Fruit fly (Drosophila melanogaster) whole organism, embryonic: ENCODE data around the gene CG17732.

Experiments
- BEAF-32 ChIP-seq: fragments of 200-800 bp; sonication (Bioruptor generic); optimal IDR thresholded peaks from 3 replicates; lab custom pipeline; 2017; ENCODE audit warnings: missing biosample characterization, missing genetic modification characterization, mild to moderate bottlenecking, moderate library complexity, missing genetic modification reagents
- CG1024 ChIP-seq: fragments of 200-800 bp; sonication (Bioruptor generic); IDR thresholded peaks from 2 replicates; pipeline ENCODE4 v1.3.6; 2022; ENCODE audit warnings: missing biosample characterization, missing genetic modification characterization
- CG10274 ChIP-seq: fragments of 200-800 bp; sonication (Bioruptor generic); optimal IDR thresholded peaks from 3 replicates; lab custom pipeline; 2017; ENCODE audit warnings: missing biosample characterization, mild to moderate bottlenecking, missing genetic modification characterization
- CG11560 ChIP-seq: fragments of 200-800 bp; sonication (Bioruptor generic); IDR thresholded peaks from 3 replicates; pipeline ENCODE4 v1.3.6; 2022; ENCODE audit warnings: missing biosample characterization, missing genetic modification characterization
- CG11723 ChIP-seq: fragments of 200-800 bp; sonication (Bioruptor generic); optimal IDR thresholded peaks from 2 replicates; lab custom pipeline; 2017; ENCODE audit warnings: missing biosample characterization, mild to moderate bottlenecking, missing genetic modification characterization
- CG12299 ChIP-seq: fragments of 200-800 bp; sonication (Bioruptor generic); optimal IDR thresholded peaks from 2 replicates; lab custom pipeline; 2018; ENCODE audit warnings: missing biosample characterization, mild to moderate bottlenecking, missing genetic modification characterization
- CG12659 ChIP-seq: fragments of 200-800 bp; sonication (Bioruptor generic); optimal IDR thresholded peaks from 3 replicates; lab custom pipeline; 2017; ENCODE audit warnings: mild to moderate bottlenecking, missing biosample characterization, missing genetic modification reagents, missing genetic modification characterization
- CG13894 ChIP-seq: fragments of 200-800 bp; sonication (Bioruptor generic); optimal IDR thresholded peaks from 3 replicates; lab custom pipeline; 2018; ENCODE audit warnings: missing biosample characterization, mild to moderate bottlenecking, missing genetic modification characterization, moderate library complexity
- CG14710 ChIP-seq: fragments of 200-800 bp; sonication (Bioruptor generic); optimal IDR thresholded peaks from 3 replicates; lab custom pipeline; 2019; ENCODE audit warnings: missing biosample characterization, mild to moderate bottlenecking, missing genetic modification characterization, moderate library complexity
- CG15514 ChIP-seq: fragments of 200-800 bp; sonication (Bioruptor generic); optimal IDR thresholded peaks from 3 replicates; lab custom pipeline; 2017; ENCODE audit warnings: missing biosample characterization, missing genetic modification characterization, mild to moderate bottlenecking, moderate library complexity, missing genetic modification reagents
- CG1603 ChIP-seq: fragments of 200-800 bp; sonication (Bioruptor generic); optimal IDR thresholded peaks from 2 replicates; lab custom pipeline; 2019; ENCODE audit warnings: missing biosample characterization, mild to moderate bottlenecking, missing genetic modification characterization, moderate library complexity
- CG17802 ChIP-seq: fragments of 200-800 bp; sonication (Bioruptor generic); optimal IDR thresholded peaks from 2 replicates; lab custom pipeline; 2018; ENCODE audit warnings: missing biosample characterization, mild to moderate bottlenecking, missing genetic modification characterization, moderate library complexity
- CG17829 ChIP-seq: fragments of 200-800 bp; optimal IDR thresholded peaks from 2 replicates; lab custom pipeline; 2019; ENCODE audit warnings: missing biosample characterization, mild to moderate bottlenecking, missing genetic modification characterization, moderate library complexity
- CG17912 ChIP-seq: fragments of 200-800 bp; sonication (Bioruptor generic); optimal IDR thresholded peaks from 2 replicates; lab custom pipeline; 2018; ENCODE audit warnings: missing biosample characterization, mild to moderate bottlenecking, missing genetic modification characterization
- CG18619 ChIP-seq: fragments of 200-800 bp; sonication (Bioruptor generic); optimal IDR thresholded peaks from 3 replicates; lab custom pipeline; 2017; ENCODE audit warnings: missing biosample characterization, mild to moderate bottlenecking, missing genetic modification characterization
- CG2116 ChIP-seq: fragments of 200-800 bp; sonication (Bioruptor generic); optimal IDR thresholded peaks from 3 replicates; lab custom pipeline; 2018; ENCODE audit warnings: missing biosample characterization, mild to moderate bottlenecking, missing genetic modification characterization
- CG30020 ChIP-seq: fragments of 200-800 bp; optimal IDR thresholded peaks from 2 replicates; lab custom pipeline; 2019; ENCODE audit warnings: missing biosample characterization, mild to moderate bottlenecking, missing genetic modification characterization, moderate library complexity
- CG33557 ChIP-seq: fragments of 200-800 bp; sonication (Bioruptor generic); optimal IDR thresholded peaks from 2 replicates; lab custom pipeline; 2019; ENCODE audit warnings: missing biosample characterization, mild to moderate bottlenecking, missing genetic modification characterization, moderate library complexity
- CG4617 ChIP-seq: fragments of 200-800 bp; sonication (Bioruptor generic); optimal IDR thresholded peaks from 3 replicates; lab custom pipeline; 2016; ENCODE audit warnings: missing biosample characterization, missing genetic modification characterization, borderline replicate concordance
- CG6254 ChIP-seq: fragments of 200-800 bp; sonication (Bioruptor generic); optimal IDR thresholded peaks from 3 replicates; lab custom pipeline; 2017; ENCODE audit warnings: mild to moderate bottlenecking, missing biosample characterization, missing genetic modification reagents, missing genetic modification characterization
- CG7556 ChIP-seq: fragments of 200-800 bp; sonication (Bioruptor generic); optimal IDR thresholded peaks from 2 replicates; lab custom pipeline; 2017; ENCODE audit warnings: missing biosample characterization, mild to moderate bottlenecking, missing genetic modification characterization
- CG8290 ChIP-seq, 3 experiments: fragments of 200-800 bp; sonication (Bioruptor generic); optimal IDR thresholded peaks; 2 replicates each; lab custom pipeline; 2016 to 2019; ENCODE audit warnings: missing biosample characterization in 3 of 3, missing genetic modification characterization in 3 of 3, mild to moderate bottlenecking in 2 of 3, moderate library complexity in 1 of 3
- CG9817 ChIP-seq: fragments of 200-800 bp; sonication (Bioruptor generic); optimal IDR thresholded peaks from 2 replicates; lab custom pipeline; 2018; ENCODE audit warnings: missing biosample characterization, mild to moderate bottlenecking, missing genetic modification characterization, moderate library complexity
- Dll ChIP-seq: fragments of 200-800 bp; sonication (Bioruptor generic); IDR thresholded peaks from 4 replicates; pipeline ENCODE4 v1.3.6; 2022; ENCODE audit warnings: missing biosample characterization, missing genetic modification characterization; ENCODE audit not compliant: partially characterized antibody
- Dp ChIP-seq: fragments of 200-800 bp; sonication (Bioruptor generic); optimal IDR thresholded peaks from 2 replicates; lab custom pipeline; 2018; ENCODE audit warnings: missing biosample characterization, mild to moderate bottlenecking, missing genetic modification characterization, moderate library complexity
- Dref ChIP-seq: fragments of 200-800 bp; sonication (Bioruptor generic); IDR thresholded peaks from 2 replicates; pipeline ENCODE4 v1.3.6; 2022; ENCODE audit warnings: missing biosample characterization, missing genetic modification characterization
- Drgx ChIP-seq: fragments of 200-800 bp; sonication (Bioruptor generic); IDR thresholded peaks from 2 replicates; pipeline ENCODE4 v1.3.6; 2022; ENCODE audit warnings: missing biosample characterization, missing genetic modification characterization
- MBD-R2 ChIP-seq: fragments of 200-800 bp; sonication (Bioruptor generic); IDR thresholded peaks from 2 replicates; pipeline ENCODE4 v1.3.6; 2022; ENCODE audit warnings: missing biosample characterization, missing genetic modification characterization
- MESR4 ChIP-seq: fragments of 200-800 bp; sonication (Bioruptor generic); optimal IDR thresholded peaks from 2 replicates; lab custom pipeline; 2018; ENCODE audit warnings: missing biosample characterization, mild to moderate bottlenecking, missing genetic modification characterization, moderate library complexity
- Med ChIP-seq: fragments of 200-800 bp; sonication (Bioruptor generic); peaks from one replicate; lab custom pipeline; 2016; ENCODE audit warnings: missing biosample characterization, missing genetic modification characterization, mild to moderate bottlenecking, inconsistent platforms, moderate library complexity
- Neu2 ChIP-seq: fragments of 200-800 bp; sonication (Bioruptor generic); optimal IDR thresholded peaks from 3 replicates; lab custom pipeline; 2016; ENCODE audit warnings: missing biosample characterization, missing genetic modification characterization, borderline replicate concordance
- Pdp1 ChIP-seq, 2 experiments: fragments of 200-800 bp; sonication (Bioruptor generic); optimal IDR thresholded peaks; 3 replicates each; lab custom pipeline; 2016; ENCODE audit warnings: missing biosample characterization in 2 of 2, missing genetic modification characterization in 2 of 2, mild to moderate bottlenecking in 1 of 2, moderate library complexity in 1 of 2
- Scr ChIP-seq: fragments of 200-800 bp; sonication (Bioruptor generic); IDR thresholded peaks from 2 replicates; pipeline ENCODE4 v1.3.6; 2022; ENCODE audit warnings: missing biosample characterization, missing genetic modification characterization; ENCODE audit not compliant: partially characterized antibody
- YL-1 ChIP-seq: fragments of 200-800 bp; sonication (Bioruptor generic); optimal IDR thresholded peaks from 3 replicates; lab custom pipeline; 2017; ENCODE audit warnings: missing biosample characterization, mild to moderate bottlenecking, missing genetic modification characterization
- al ChIP-seq: fragments of 200-800 bp; sonication (Bioruptor generic); IDR thresholded peaks from 2 replicates; pipeline ENCODE4 v1.3.6; 2022; ENCODE audit warnings: missing biosample characterization, missing genetic modification characterization
- dmrt11E ChIP-seq: fragments of 200-800 bp; sonication (Bioruptor generic); optimal IDR thresholded peaks from 3 replicates; lab custom pipeline; 2018; ENCODE audit warnings: missing biosample characterization, mild to moderate bottlenecking, missing genetic modification characterization, moderate library complexity
- insv ChIP-seq, 2 experiments: fragments of 200-800 bp; sonication (Bioruptor generic); optimal IDR thresholded peaks; 3 replicates each; lab custom pipeline; 2016 to 2018; ENCODE audit warnings: missing biosample characterization in 2 of 2, missing genetic modification characterization in 2 of 2
- jigr1 ChIP-seq: fragments of 200-800 bp; sonication (Bioruptor generic); IDR thresholded peaks from 3 replicates; pipeline ENCODE4 v1.3.6; 2022; ENCODE audit warnings: missing biosample characterization, missing genetic modification characterization
- jumu ChIP-seq: fragments of 200-800 bp; sonication (Bioruptor generic); optimal IDR thresholded peaks from 3 replicates; lab custom pipeline; 2016; ENCODE audit warnings: missing biosample characterization, missing genetic modification characterization
- nmo ChIP-seq: fragments of 200-800 bp; sonication (Bioruptor generic); optimal IDR thresholded peaks from 2 replicates; lab custom pipeline; 2018; ENCODE audit warnings: missing biosample characterization, mild to moderate bottlenecking, missing genetic modification characterization, moderate library complexity
- onecut ChIP-seq: fragments of 200-800 bp; sonication (Bioruptor generic); IDR thresholded peaks from 2 replicates; pipeline ENCODE4 v1.3.6; 2022; ENCODE audit warnings: missing biosample characterization, missing genetic modification characterization
- pfk ChIP-seq: fragments of 200-800 bp; sonication (Bioruptor generic); optimal IDR thresholded peaks from 2 replicates; lab custom pipeline; 2018; ENCODE audit warnings: missing biosample characterization, mild to moderate bottlenecking, missing genetic modification characterization, moderate library complexity
- row ChIP-seq: fragments of 200-800 bp; sonication (Bioruptor generic); IDR thresholded peaks from 3 replicates; pipeline ENCODE4 v1.3.6; 2022; ENCODE audit warnings: missing biosample characterization, missing genetic modification characterization
- stwl ChIP-seq: fragments of 200-800 bp; sonication (Bioruptor generic); optimal IDR thresholded peaks from 3 replicates; lab custom pipeline; 2018; ENCODE audit warnings: missing biosample characterization, mild to moderate bottlenecking, missing genetic modification characterization, moderate library complexity
- ttk ChIP-seq: fragments of 200-800 bp; sonication (Bioruptor generic); IDR thresholded peaks from 2 replicates; pipeline ENCODE4 v2.1.2; 2022; ENCODE audit warnings: missing biosample characterization, missing genetic modification characterization
- vvl ChIP-seq: fragments of 200-800 bp; sonication (Bioruptor generic); IDR thresholded peaks from 2 replicates; pipeline ENCODE4 v1.3.6; 2022; ENCODE audit warnings: missing biosample characterization, missing genetic modification characterization
- zen ChIP-seq: fragments of 200-800 bp; sonication (Bioruptor generic); optimal IDR thresholded peaks from 3 replicates; lab custom pipeline; 2018; ENCODE audit warnings: missing biosample characterization, mild to moderate bottlenecking, missing genetic modification characterization, moderate library complexity

The CG17732 gene

DNA sequence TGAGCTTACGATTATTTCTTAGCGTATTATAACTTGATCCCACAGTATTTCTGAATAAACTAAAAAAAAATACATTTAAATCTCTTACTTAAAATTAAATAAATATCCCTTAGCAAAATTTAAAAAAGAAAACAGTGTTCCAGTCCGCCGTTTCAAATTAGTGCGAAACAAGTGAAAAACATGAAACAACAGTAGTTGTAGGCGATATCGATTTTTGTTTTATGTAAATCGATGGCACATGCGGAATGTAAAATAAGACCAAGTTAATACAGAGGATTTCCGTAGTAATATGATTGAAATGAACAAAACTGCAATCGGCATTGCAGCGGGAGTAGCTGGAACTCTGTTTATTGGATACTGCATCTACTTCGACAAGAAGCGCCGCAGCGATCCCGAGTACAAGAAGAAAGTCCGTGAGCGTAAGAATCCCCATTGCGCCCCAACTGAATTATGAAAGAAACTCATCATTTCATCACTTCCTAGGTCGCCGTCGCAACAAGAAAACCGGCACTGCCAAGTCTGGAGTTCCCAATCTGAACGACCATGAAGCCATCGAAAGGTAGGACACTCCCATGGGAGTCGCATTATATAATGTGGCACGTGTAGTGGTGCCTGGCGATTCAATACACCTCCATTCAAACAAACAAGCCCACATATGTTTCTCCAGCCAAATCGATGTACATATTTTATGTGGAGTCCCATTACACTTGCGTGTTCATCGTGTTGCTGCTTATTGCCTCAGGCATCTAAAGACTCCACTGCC, 19.6 kb downstream of the CG17732 start:
- peak; percentile 43 for TF ChIP-seq YL-1
- TF ChIP-seq CG4617 (GFP tag; lab: Kevin White, UChicago): peak; percentile 62
- TF ChIP-seq CG14710 (tag; lab: Kevin White, UChicago): peak; percentile 17
- peak; percentile 55 for TF ChIP-seq row (GFP tag; lab: Robert Waterston, UW)
- no peak for TF ChIP-seq jumu (GFP tag; lab: Kevin White, UChicago)
- TF ChIP-seq BEAF-32 (GFP tag; lab: Kevin White, UChicago): peak; percentile 40
- TF ChIP-seq al (GFP tag; lab: Robert Waterston, UW): no peak
- TF ChIP-seq CG9817 (tag; lab: Kevin White, UChicago): no peak
- peak; percentile 44 for TF ChIP-seq CG11723 (GFP tag; lab: Kevin White, UChicago)
- peak; percentile 66 for TF ChIP-seq Dref (GFP tag; lab: Robert Waterston, UW)
- 0 out of 2 replicates have a peak, but pooled peaks have one; percentile 13 for TF ChIP-seq Scr (GFP tag; lab: Robert Waterston, UW)
- TF ChIP-seq CG6254 (GFP tag; lab: Kevin White, UChicago): no peak
- TF ChIP-seq Dll (GFP tag; lab: Robert Waterston, UW): peak; percentile 47; the same call in 2 of the 4 replicates
- peak; percentile 58 for TF ChIP-seq CG17802
- no peak for TF ChIP-seq CG13894 (tag; lab: Kevin White, UChicago)
- TF ChIP-seq CG30020: peak; percentile 99
- TF ChIP-seq Pdp1 (GFP tag; optimal IDR thresholded peaks at IDR 0.05; lab: Kevin White, UChicago): peak in 1 of 2 experiments; percentile 91
- TF ChIP-seq CG17829: peak; percentile 32
- peak; percentile 18; the same call in 1 of the 2 replicates for TF ChIP-seq vvl (GFP tag; lab: Robert Waterston, UW)
- TF ChIP-seq nmo: peak; percentile 15
- TF ChIP-seq jigr1 (GFP tag; lab: Robert Waterston, UW): peak; percentile 49; the same call in 1 of the 3 replicates
- TF ChIP-seq CG12299 (tag; lab: Kevin White, UChicago): no peak
- peak; percentile 92 for TF ChIP-seq CG1024 (GFP tag; lab: Robert Waterston, UW)
- peak; percentile 97 for TF ChIP-seq pfk (GFP tag; lab: Kevin White, UChicago)
- TF ChIP-seq CG7556: no peak
- TF ChIP-seq Neu2 (GFP tag; lab: Kevin White, UChicago): no peak
- TF ChIP-seq CG2116 (GFP tag; lab: Kevin White, UChicago): peak; percentile 23
- TF ChIP-seq ttk (GFP tag; lab: Robert Waterston, UW): no peak
- peak; percentile 89 for TF ChIP-seq MESR4 (GFP tag; lab: Kevin White, UChicago)
- peak; percentile 70 for TF ChIP-seq Med
- no peak for TF ChIP-seq Drgx (GFP tag; lab: Robert Waterston, UW)
- no peak for TF ChIP-seq CG8290 (GFP tag; optimal IDR thresholded peaks at IDR 0.05; lab: Kevin White, UChicago)
- no peak for TF ChIP-seq CG8290 (tag; optimal IDR thresholded peaks at IDR 0.05; lab: Kevin White, UChicago)
- peak; percentile 99 for TF ChIP-seq CG1603 (tag; lab: Kevin White, UChicago)
- TF ChIP-seq CG33557 (GFP tag; lab: Kevin White, UChicago): peak; percentile 11
- TF ChIP-seq onecut (GFP tag; lab: Robert Waterston, UW): peak; percentile 94
- peak in 1 of 2 experiments; percentile 24 for TF ChIP-seq insv (GFP tag; optimal IDR thresholded peaks at IDR 0.05; lab: Kevin White, UChicago)
- peak; percentile 61 for TF ChIP-seq CG12659 (GFP tag; lab: Kevin White, UChicago)
- TF ChIP-seq CG10274 (GFP tag; lab: Kevin White, UChicago): no peak
- TF ChIP-seq CG17912: peak; percentile 4
- TF ChIP-seq dmrt11E (tag; lab: Kevin White, UChicago): no peak
- TF ChIP-seq stwl (tag; lab: Kevin White, UChicago): peak; percentile 37
- peak; percentile 12 for TF ChIP-seq CG15514 (GFP tag; lab: Kevin White, UChicago)
- peak; percentile 38; the same call in 1 of the 2 replicates for TF ChIP-seq MBD-R2 (GFP tag; lab: Robert Waterston, UW)
- no peak for TF ChIP-seq CG18619 (GFP tag; lab: Kevin White, UChicago)
- TF ChIP-seq CG11560: no peak
- TF ChIP-seq Dp (GFP tag; lab: Kevin White, UChicago): peak; percentile 4
- TF ChIP-seq zen (tag; lab: Kevin White, UChicago): peak; percentile 2
